Fruit fly (Drosophila melanogaster) whole organism: ENCODE results near the gene Hpd.

Experiments used
- CG8478 ChIP-seq: fragments of >200 bp; optimal IDR thresholded peaks from 2 replicates; lab custom pipeline; 2018; ENCODE audit warnings: inconsistent platforms
- Dll ChIP-seq: fragments of >200 bp; optimal IDR thresholded peaks from 2 replicates; lab custom pipeline; 2017
- EcR ChIP-seq, 2 experiments: fragments of >200 bp; optimal IDR thresholded peaks; 2 replicates each; lab custom pipeline; 2017; ENCODE audit warnings: missing biosample characterization in 2 of 2, missing genetic modification characterization in 2 of 2, missing genetic modification reagents in 2 of 2
- pan ChIP-seq: fragments of >200 bp; optimal IDR thresholded peaks from 2 replicates; lab custom pipeline; 2017
- psq ChIP-seq: fragments of >200 bp; optimal IDR thresholded peaks from 2 replicates; lab custom pipeline; 2017
- usp ChIP-seq: fragments of >200 bp; optimal IDR thresholded peaks from 2 replicates; lab custom pipeline; 2017; ENCODE audit warnings: missing biosample characterization, missing genetic modification characterization, mixed read lengths

Hpd gene

DNA sequence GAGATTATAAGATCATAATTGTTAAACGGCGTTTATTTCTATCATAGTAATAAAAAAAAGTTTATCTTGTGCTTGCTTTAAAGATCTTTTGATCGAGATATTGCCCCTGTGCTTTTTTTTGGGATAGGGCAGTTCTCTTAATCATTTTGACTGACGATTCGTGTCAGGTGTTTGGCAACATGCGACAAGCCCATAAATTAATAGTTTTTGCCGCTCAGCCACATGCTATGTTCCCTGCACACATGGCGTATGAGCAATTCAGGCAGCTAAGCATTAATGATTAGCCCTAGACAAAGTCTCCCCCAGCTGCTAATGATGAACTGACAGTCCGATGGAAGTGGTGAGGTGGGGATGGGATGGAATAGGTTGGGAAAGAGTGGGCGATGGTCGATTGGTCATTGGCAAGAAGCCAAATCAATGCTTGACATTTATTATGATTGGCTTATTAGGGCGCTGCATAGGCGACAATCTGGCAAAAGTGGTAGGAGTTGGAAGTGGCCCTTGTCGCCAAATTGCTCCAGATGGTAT lies 1.3 kb upstream of the Hpd start:
- TF ChIP-seq Dll (lab: Kevin White, UChicago) (no peak), usp (GFP tag; lab: Kevin White, UChicago) (no peak)

DNA sequence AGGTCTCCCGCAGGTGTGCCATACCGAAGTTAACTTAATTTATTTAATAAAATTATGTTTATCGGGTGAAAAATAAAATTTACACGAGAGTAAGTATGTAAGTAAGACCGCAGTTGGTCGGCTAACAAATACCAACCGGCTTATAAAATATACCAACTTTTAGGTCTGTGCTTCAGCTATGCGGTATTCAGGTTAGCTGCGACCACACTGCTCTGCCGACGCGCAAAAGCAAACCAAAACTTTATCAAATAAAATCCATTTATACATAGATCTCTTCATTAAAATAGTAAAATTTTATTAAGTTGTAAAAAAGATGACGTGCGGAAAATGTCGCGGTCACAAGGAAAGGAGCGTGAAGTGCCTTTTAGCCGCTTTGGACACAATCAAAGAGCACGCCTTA lies 3.6 kb downstream of the Hpd start, which contains the start of the genes mRpL15 and CtIP:
mRpL15 (minus strand) TSS at position 141 of the 400 bp plus-strand sequence.
CtIP (plus strand) TSS at position 182 of the 400 bp plus-strand sequence.
- no peak for TF ChIP-seq psq (lab: Kevin White, UChicago)

DNA sequence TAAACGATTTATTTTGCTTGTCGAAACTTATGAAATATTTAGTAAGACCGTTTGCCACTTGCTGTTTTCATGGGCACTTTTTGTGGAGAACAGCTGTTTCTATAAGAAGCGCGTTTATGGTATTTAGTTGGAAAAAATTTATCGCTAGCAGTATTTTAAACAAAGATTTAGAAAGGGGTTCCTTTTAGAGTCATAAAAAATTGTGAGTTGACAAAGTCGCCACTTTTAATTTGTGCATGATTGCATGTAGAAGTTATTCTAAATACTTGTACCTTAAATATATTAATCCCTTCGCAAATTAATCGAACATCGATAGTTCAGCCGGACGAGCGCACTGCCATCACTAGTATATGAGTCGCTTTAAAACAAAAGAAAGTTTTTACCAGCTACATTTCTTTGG lies 7.4 kb downstream of the Hpd start, which contains the start of the genes Las and Psn:
Las (minus strand) TSS at position 65 of the 400 bp plus-strand sequence.
Psn (plus strand) TSS at position 172 of the 400 bp plus-strand sequence.
- TF ChIP-seq Dll (lab: Kevin White, UChicago) (no peak), EcR (GFP tag; optimal IDR thresholded peaks at IDR 0.05; lab: Kevin White, UChicago) (no peak), usp (GFP tag; lab: Kevin White, UChicago) (no peak), pan (no peak), CG8478 (no peak), psq (lab: Kevin White, UChicago) (no peak)

DNA sequence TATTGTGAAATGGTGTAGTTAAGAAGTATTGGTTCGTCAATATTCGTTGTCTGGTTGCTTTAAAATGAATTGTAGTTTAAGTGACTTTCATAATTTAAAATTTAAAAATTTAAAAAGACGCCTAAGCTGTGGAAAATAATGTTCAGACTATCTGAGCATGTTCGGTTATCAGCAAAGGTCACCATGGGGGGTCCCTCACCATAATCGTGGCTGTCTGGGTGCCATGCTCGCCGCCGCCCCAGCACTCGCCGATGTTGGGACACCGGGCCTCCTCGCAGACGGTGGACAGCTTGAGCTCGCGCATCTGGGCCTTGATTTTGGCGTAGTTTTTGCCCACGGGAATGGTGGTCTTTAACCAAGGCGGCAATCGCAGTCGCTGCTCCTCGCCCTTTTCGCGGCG lies 8.1 kb downstream of the Hpd start:
- no peak for TF ChIP-seq CG8478

DNA sequence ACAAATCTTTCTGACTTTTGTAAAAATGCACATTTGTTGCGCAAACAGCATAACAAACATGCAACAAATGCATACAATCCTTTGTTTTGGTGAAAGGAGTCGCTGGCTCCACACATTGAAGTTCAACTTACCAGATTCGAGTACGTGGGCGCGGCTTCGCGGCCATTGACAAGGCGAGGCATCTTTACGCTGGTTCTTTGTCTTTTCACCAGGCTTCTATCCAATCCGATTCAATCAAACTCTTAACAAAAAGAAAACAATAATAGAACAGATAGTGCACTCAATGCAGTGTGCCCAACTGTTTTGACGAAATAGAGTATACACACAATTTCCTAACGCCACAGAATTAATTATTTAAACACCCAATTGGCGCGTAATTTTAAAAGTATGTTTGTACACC lies 9.5 kb downstream of the Hpd start, which contains the start of gene CG5262:
CG5262 (minus strand) TSS at position 294 of the 400 bp plus-strand sequence.
- TF ChIP-seq pan (no peak), EcR (GFP tag; optimal IDR thresholded peaks at IDR 0.05; lab: Kevin White, UChicago) (no peak), Dll (lab: Kevin White, UChicago) (no peak), usp (GFP tag; lab: Kevin White, UChicago) (no peak), CG8478 (no peak), psq (lab: Kevin White, UChicago) (no peak)

DNA sequence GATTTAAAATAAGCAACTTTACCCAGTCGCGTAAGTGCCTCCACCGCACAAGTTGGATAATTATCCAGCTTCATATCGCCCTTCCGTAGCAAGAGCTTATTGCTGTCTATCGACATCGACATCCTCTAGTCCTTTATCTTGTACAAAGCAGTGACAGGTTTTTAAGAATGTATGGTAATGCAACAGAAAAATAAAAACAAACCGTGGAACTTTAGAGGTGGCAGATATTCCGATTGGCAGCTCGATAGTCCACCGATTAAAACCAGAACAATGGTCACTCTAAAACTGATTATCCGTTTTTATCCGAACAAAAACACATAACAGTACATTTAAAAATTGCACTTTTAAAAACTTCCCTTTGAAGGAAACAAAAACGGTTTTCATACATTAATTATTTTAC lies 12.2 kb downstream of the Hpd start, which contains the start of gene CG5274:
CG5274 (minus strand) TSS at position 218 of the 400 bp plus-strand sequence.
- no peak for TF ChIP-seq psq (lab: Kevin White, UChicago)
- TF ChIP-seq CG8478, result no peak
- TF ChIP-seq usp (GFP tag; lab: Kevin White, UChicago), result no peak
- no peak for TF ChIP-seq Dll (lab: Kevin White, UChicago)
- TF ChIP-seq EcR (GFP tag; optimal IDR thresholded peaks at IDR 0.05; lab: Kevin White, UChicago), result no peak
- no peak for TF ChIP-seq pan

DNA sequence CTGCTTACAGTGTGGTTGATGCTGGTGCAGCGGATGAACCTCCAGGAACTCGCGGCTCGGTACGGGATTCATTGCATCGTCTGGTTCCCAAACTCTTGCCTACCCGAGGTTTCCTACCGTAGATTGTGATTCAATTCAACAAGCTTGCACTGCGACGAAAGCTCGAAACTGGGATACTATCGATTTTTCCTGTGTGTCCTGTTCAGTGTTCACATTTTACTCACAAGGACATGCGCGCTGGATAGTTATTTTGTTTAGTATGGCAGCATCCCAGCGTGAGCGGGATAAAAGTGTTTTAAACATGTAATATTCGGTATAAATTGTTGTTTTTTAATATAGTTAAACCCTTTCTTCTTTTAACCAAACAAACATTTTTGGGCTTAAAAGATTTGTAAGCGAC lies 13.8 kb downstream of the Hpd start, which contains the start of gene CG5282:
CG5282 (minus strand) TSS at position 184 of the 400 bp plus-strand sequence.
- TF ChIP-seq Dll (lab: Kevin White, UChicago) (no peak), pan (no peak), EcR (GFP tag; optimal IDR thresholded peaks at IDR 0.05; lab: Kevin White, UChicago) (no peak), psq (lab: Kevin White, UChicago) (no peak), CG8478 (no peak)

DNA sequence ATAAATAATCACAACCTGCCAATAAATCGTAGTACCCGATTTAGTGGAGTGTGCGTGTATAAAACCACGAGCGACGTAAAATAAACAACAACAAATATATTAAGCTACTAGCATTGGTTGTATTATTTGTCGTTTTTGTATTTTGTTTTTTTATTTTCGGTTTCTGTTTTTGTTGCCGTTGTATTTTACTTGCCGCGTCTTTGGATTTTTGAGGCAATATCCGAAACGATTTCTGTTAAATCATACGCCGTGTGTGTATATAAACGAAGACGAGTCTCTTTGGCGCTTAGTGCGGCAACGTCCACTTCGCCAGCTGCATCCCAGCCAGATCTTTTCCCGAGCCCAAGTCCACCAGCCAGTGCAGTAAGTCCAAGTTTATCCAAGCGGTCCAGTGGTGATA lies 26.4 kb downstream of the Hpd start, which contains the start of gene zye:
zye (plus strand) TSS at position 301 of the 400 bp plus-strand sequence.
- no peak for TF ChIP-seq CG8478
- no peak for TF ChIP-seq usp (GFP tag; lab: Kevin White, UChicago)
- no peak for TF ChIP-seq EcR (GFP tag; optimal IDR thresholded peaks at IDR 0.05; lab: Kevin White, UChicago)
- TF ChIP-seq Dll (lab: Kevin White, UChicago), result no peak
- no peak for TF ChIP-seq psq (lab: Kevin White, UChicago)

DNA sequence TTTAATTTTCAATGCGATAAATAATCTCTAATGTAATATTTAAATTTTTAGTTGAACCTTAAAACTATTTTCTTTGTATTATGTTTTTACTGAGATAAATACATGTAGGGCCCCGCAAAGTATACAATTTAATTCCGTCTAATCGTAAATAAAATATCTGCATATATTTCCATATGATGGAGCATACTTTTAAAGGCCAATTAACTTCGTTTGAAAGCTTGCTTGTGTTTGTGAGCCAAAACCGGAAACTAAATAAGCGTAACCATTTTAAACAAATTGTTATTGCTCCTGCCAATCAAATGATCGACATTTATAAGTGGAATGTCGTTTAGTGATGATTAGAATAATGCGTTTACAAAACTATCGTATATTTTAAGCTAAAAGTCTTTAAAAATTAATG lies 28.9 kb downstream of the Hpd start:
- no peak for TF ChIP-seq usp (GFP tag; lab: Kevin White, UChicago)
- no peak for TF ChIP-seq psq (lab: Kevin White, UChicago)
- no peak for TF ChIP-seq Dll (lab: Kevin White, UChicago)
- TF ChIP-seq CG8478, result no peak
- TF ChIP-seq EcR (GFP tag; optimal IDR thresholded peaks at IDR 0.05; lab: Kevin White, UChicago), result no peak
- no peak for TF ChIP-seq pan

DNA sequence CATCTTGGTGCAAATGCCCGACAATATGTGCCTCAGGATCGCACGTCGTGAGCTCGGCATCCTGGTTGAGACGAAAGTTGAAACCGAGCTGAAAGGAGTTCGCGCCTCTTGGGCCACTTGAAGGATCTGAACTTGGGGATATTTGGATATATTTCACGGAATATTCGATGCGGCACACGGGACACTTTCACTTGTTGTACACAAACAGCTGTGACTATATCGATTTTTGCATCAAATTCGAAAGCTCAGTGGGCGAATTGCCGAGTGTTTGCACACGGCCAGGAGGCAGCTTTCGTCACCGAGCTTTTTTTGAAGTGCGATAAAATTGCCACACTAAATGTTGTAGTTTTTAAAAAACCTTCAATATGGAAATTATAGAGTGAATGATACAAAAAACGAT lies 29.3 kb downstream of the Hpd start, which contains the start of gene CG13248:
CG13248 (minus strand) TSS at position 222 of the 400 bp plus-strand sequence.
- TF ChIP-seq Dll (lab: Kevin White, UChicago) (no peak), CG8478 (no peak), pan (no peak), psq (lab: Kevin White, UChicago) (no peak), usp (GFP tag; lab: Kevin White, UChicago) (no peak), EcR (GFP tag; optimal IDR thresholded peaks at IDR 0.05; lab: Kevin White, UChicago) (no peak)

DNA sequence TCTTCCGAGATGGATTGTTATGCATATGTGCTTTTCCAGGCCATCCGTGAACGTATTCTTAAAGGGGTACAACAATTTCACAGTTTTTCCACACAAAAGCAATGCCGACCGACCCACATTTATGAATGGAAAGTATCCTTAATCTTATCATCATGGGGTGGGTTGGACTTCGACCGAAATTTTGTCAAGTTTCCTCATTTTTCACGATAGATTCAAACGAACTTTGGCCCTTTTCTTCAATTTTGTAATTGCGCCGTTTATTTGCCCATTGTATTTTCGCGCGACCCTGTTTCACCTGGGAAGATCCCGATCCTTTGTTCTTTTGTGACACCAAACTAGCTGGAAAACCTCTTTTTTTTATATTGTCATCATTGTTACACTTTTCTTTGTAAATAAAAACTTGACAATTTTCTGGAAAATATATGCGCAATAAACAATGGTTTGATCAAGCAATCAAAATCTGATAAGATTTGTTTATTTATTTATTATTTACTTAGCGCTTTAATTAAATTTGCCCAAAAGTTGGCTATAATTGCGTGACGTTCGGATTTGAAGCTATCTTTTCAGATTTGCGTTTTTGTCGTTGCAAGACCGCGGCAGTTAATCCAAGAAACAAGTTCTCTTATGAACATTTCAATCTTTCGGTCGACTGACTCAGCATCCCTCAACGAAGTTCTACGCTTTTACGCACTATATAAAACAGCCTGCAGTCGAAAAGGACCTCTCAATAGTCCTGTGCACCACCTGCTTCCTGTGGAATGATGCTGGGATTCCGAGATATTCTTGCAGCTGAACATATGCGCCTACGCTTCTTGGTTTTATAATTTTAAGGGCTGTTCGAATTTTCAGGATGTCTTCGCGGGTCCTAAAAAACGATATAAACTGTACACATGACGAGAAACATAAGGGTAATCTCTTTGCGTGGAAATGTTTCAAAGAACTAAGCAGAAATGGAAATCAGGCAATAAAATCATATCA lies 33.4 kb downstream of the Hpd start:
- TF ChIP-seq EcR (GFP tag; optimal IDR thresholded peaks at IDR 0.05; lab: Kevin White, UChicago) (no peak), pan (no peak), usp (GFP tag; lab: Kevin White, UChicago) (no peak), CG8478 (no peak), Dll (lab: Kevin White, UChicago) (no peak), psq (lab: Kevin White, UChicago) (no peak)

DNA sequence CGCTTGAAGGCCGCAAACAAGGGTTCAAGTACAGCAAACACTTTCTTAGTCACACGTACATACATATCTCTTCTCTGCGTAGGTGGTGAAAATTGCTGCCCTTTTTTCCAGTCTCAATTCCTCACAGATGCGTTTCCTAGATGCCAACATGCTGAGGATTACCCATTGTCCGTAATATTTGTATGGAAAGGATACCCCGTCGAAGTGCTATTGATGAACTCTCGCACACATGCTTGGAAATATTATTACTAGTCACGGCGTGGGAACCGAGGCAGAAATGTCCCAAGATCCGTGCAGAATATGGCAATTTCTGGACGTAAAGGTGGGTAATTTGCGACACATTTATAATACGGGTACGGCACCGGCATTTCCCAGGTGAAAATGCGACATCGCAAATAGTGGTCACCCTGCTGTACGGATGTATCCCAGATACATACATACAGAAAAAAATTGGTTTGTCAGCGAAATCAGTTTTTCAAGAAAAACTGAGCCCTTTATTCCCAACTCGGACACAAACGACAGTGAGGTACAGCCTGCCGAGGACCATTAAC lies 34.3 kb downstream of the Hpd start:
- TF ChIP-seq usp (GFP tag; lab: Kevin White, UChicago) (no peak), pan (no peak), CG8478 (no peak), EcR (GFP tag; optimal IDR thresholded peaks at IDR 0.05; lab: Kevin White, UChicago) (no peak), Dll (lab: Kevin White, UChicago) (no peak), psq (lab: Kevin White, UChicago) (no peak)
